Worm (Caenorhabditis elegans) whole organism, L1 larva: Measurements from ENCODE around the gene pars-1.

Source experiments
- C04F5.9 ChIP-seq: sonication (generic microtip); optimal IDR thresholded peaks from 2 replicates; lab custom pipeline; 2016; ENCODE audit warnings: missing genetic modification characterization, missing compliant biosample characterization
- C34B4.2 ChIP-seq: sonication (generic microtip); optimal IDR thresholded peaks from 2 replicates; lab custom pipeline; 2017; ENCODE audit warnings: mild to moderate bottlenecking, missing genetic modification characterization, missing compliant biosample characterization
- Y116A8C.19 ChIP-seq: sonication (generic microtip); optimal IDR thresholded peaks from 2 replicates; lab custom pipeline; 2016; ENCODE audit warnings: missing compliant biosample characterization, missing genetic modification characterization, borderline replicate concordance
- aha-1 ChIP-seq: fragments of 150-350 bp; optimal IDR thresholded peaks from 2 replicates; lab custom pipeline; 2014; ENCODE audit warnings: missing biosample characterization, missing genetic modification characterization
- alr-1 ChIP-seq: fragments of 200-800 bp; sonication (Bioruptor generic); optimal IDR thresholded peaks from 2 replicates; lab custom pipeline; 2018; ENCODE audit warnings: borderline replicate concordance, mild to moderate bottlenecking, missing genetic modification characterization, missing compliant biosample characterization
- ama-1 ChIP-seq: fragments of 150-350 bp; optimal IDR thresholded peaks from 2 replicates; lab custom pipeline; 2014
- ceh-90 ChIP-seq: sonication (generic microtip); optimal IDR thresholded peaks from 2 replicates; lab custom pipeline; 2016; ENCODE audit warnings: missing genetic modification characterization, missing compliant biosample characterization
- dsc-1 ChIP-seq: sonication (generic microtip); optimal IDR thresholded peaks from 2 replicates; lab custom pipeline; 2016; ENCODE audit warnings: mild to moderate bottlenecking, missing genetic modification characterization, missing compliant biosample characterization
- efl-3 ChIP-seq: fragments of 200-800 bp; sonication (Bioruptor generic); optimal IDR thresholded peaks from 2 replicates; lab custom pipeline; 2018; ENCODE audit warnings: mild to moderate bottlenecking, missing genetic modification characterization, missing compliant biosample characterization
- egl-27 ChIP-seq, 2 experiments: fragments of 150-350 bp in 1 of 2; sonication (generic microtip); optimal IDR thresholded peaks; 3 replicates each; lab custom pipeline; 2017 to 2018; ENCODE audit warnings: missing biosample characterization in 2 of 2, missing genetic modification characterization in 2 of 2, missing genetic modification reagents in 2 of 2
- elt-3 ChIP-seq, 6 experiments: fragments of 150-350 bp in 1 of 6; sonication (generic microtip); optimal IDR thresholded peaks; 2 replicates each; lab custom pipeline; 2017 to 2018; ENCODE audit warnings: missing biosample characterization in 6 of 6, missing genetic modification characterization in 6 of 6, inconsistent platforms in 1 of 6
- ets-5 ChIP-seq: fragments of 200-800 bp; sonication (Bioruptor generic); IDR thresholded peaks from 2 replicates; pipeline ENCODE4 v1.3.6; 2022; ENCODE audit warnings: missing genetic modification characterization, missing compliant biosample characterization
- fkh-10 ChIP-seq: sonication (generic microtip); optimal IDR thresholded peaks from 2 replicates; lab custom pipeline; 2017; ENCODE audit warnings: missing biosample characterization, missing genetic modification reagents, missing genetic modification characterization
- fkh-4 ChIP-seq: sonication (generic microtip); optimal IDR thresholded peaks from 2 replicates; lab custom pipeline; 2016; ENCODE audit warnings: missing compliant biosample characterization, missing genetic modification characterization, borderline replicate concordance
- hlh-4 ChIP-seq: sonication (generic microtip); optimal IDR thresholded peaks from 2 replicates; lab custom pipeline; 2016; ENCODE audit warnings: mild to moderate bottlenecking, missing genetic modification characterization, missing compliant biosample characterization
- isw-1 ChIP-seq: fragments of 200-800 bp; sonication (Bioruptor generic); IDR thresholded peaks from 2 replicates; pipeline ENCODE4 v1.3.6; 2022; ENCODE audit warnings: missing genetic modification characterization, missing compliant biosample characterization
- lin-15B ChIP-seq: fragments of 150-350 bp; sonication (generic microtip); optimal IDR thresholded peaks from 3 replicates; lab custom pipeline; 2014; ENCODE audit warnings: missing biosample characterization, missing genetic modification characterization
- lin-35 ChIP-seq, 2 experiments: fragments of 150-350 bp; optimal IDR thresholded peaks; 2 replicates each; lab custom pipeline; 2014; ENCODE audit warnings: missing biosample characterization in 2 of 2, missing genetic modification characterization in 2 of 2, missing genetic modification reagents in 2 of 2
- lsy-2 ChIP-seq, 2 experiments: fragments of 150-350 bp; optimal IDR thresholded peaks; 2 replicates each; lab custom pipeline; 2014; ENCODE audit warnings: missing biosample characterization in 2 of 2, missing genetic modification characterization in 2 of 2
- mab-9 ChIP-seq: fragments of 200-800 bp; sonication (Bioruptor generic); IDR thresholded peaks from 2 replicates; pipeline ENCODE4 v1.3.6; 2022; ENCODE audit warnings: missing genetic modification reagents, missing genetic modification characterization, missing compliant biosample characterization
- mep-1 ChIP-seq: fragments of 150-350 bp; optimal IDR thresholded peaks from 2 replicates; lab custom pipeline; 2014; ENCODE audit warnings: missing biosample characterization, missing genetic modification characterization
- nhr-12 ChIP-seq: sonication (generic microtip); optimal IDR thresholded peaks from 2 replicates; lab custom pipeline; 2017; ENCODE audit warnings: missing biosample characterization, missing genetic modification characterization
- nhr-19 ChIP-seq: fragments of 200-800 bp; sonication (Bioruptor generic); conservative IDR thresholded peaks from 2 replicates; pipeline ENCODE4 v1.3.6; 2022; ENCODE audit warnings: missing genetic modification characterization, missing compliant biosample characterization
- nhr-20 ChIP-seq: sonication (generic microtip); optimal IDR thresholded peaks from 2 replicates; lab custom pipeline; 2016; ENCODE audit warnings: mild to moderate bottlenecking, missing genetic modification characterization, missing compliant biosample characterization
- nhr-237 ChIP-seq: fragments of 150-350 bp; optimal IDR thresholded peaks from 2 replicates; lab custom pipeline; 2014; ENCODE audit warnings: missing biosample characterization, missing genetic modification characterization
- nhr-71 ChIP-seq: sonication (generic microtip); optimal IDR thresholded peaks from 2 replicates; lab custom pipeline; 2016; ENCODE audit warnings: mild to moderate bottlenecking, missing genetic modification characterization, moderate library complexity, missing compliant biosample characterization
- nhr-76 ChIP-seq: sonication (generic microtip); optimal IDR thresholded peaks from 2 replicates; lab custom pipeline; 2017; ENCODE audit warnings: missing biosample characterization, missing genetic modification characterization
- nhr-85 ChIP-seq: sonication (generic microtip); peaks from one replicate; lab custom pipeline; 2016; ENCODE audit warnings: missing genetic modification characterization, inconsistent platforms, missing compliant biosample characterization
- pax-3 ChIP-seq: fragments of 200-800 bp; sonication (Bioruptor generic); optimal IDR thresholded peaks from 2 replicates; lab custom pipeline; 2018; ENCODE audit warnings: mild to moderate bottlenecking, missing genetic modification characterization, moderate library complexity, missing compliant biosample characterization
- pqm-1 ChIP-seq: sonication (generic microtip); optimal IDR thresholded peaks from 3 replicates; lab custom pipeline; 2017; ENCODE audit warnings: missing biosample characterization, missing genetic modification characterization
- snpc-4 ChIP-seq: fragments of 150-350 bp; optimal IDR thresholded peaks from 2 replicates; lab custom pipeline; 2014; ENCODE audit warnings: missing biosample characterization, missing genetic modification characterization
- snu-23 ChIP-seq: sonication (generic microtip); optimal IDR thresholded peaks from 2 replicates; lab custom pipeline; 2016; ENCODE audit warnings: missing genetic modification characterization, missing compliant biosample characterization
- sptf-1 ChIP-seq: fragments of 150-350 bp; optimal IDR thresholded peaks from 2 replicates; lab custom pipeline; 2014; ENCODE audit warnings: missing biosample characterization, missing genetic modification characterization
- sup-37 ChIP-seq: fragments of 200-800 bp; sonication (Bioruptor generic); optimal IDR thresholded peaks from 2 replicates; lab custom pipeline; 2018; ENCODE audit warnings: mild to moderate bottlenecking, missing genetic modification characterization, missing compliant biosample characterization
- zag-1 ChIP-seq: fragments of 150-350 bp; optimal IDR thresholded peaks from 2 replicates; lab custom pipeline; 2014; ENCODE audit warnings: missing biosample characterization, missing genetic modification characterization
- ztf-4 ChIP-seq: fragments of 150-350 bp; optimal IDR thresholded peaks from 2 replicates; lab custom pipeline; 2014; ENCODE audit warnings: missing biosample characterization, missing genetic modification characterization

Gene pars-1

ce11 chrIII:7216924-7217521, 21.8 kb upstream of the pars-1 start (continued):
- peak; percentile 76 to 80 for TF ChIP-seq lsy-2 (tag; optimal IDR thresholded peaks at IDR 0.05; lab: Kevin White, UChicago)

- no peak for TF ChIP-seq ceh-90
- peak; percentile 17 for TF ChIP-seq nhr-71 (tag; lab: Kevin White, UChicago)
- TF ChIP-seq sup-37, result no peak
These were observed 17.7 kb upstream of the pars-1 start for ce11 chrIII:7221103-7221502.

ce11 chrIII:7223029-7223428, 15.8 kb upstream of the pars-1 start, which contains the start of gene der-2:
TSS of gene der-2 (minus strand) at chrIII:7223129.
- no peak for TF ChIP-seq aha-1
- no peak for TF ChIP-seq fkh-10
- no peak for TF ChIP-seq mep-1 (tag; lab: Kevin White, UChicago)
- TF ChIP-seq ets-5 (GFP tag; lab: Robert Waterston, UW), result no peak
- TF ChIP-seq ama-1 (lab: Kevin White, UChicago), result no peak
- TF ChIP-seq mab-9 (GFP tag; lab: Robert Waterston, UW), result no peak
- TF ChIP-seq isw-1 (GFP tag; lab: Robert Waterston, UW), result no peak

- no peak for TF ChIP-seq hlh-4 (tag; lab: Kevin White, UChicago)
- TF ChIP-seq C34B4.2 (tag; lab: Kevin White, UChicago), result no peak
- no peak for TF ChIP-seq lsy-2 (tag; optimal IDR thresholded peaks at IDR 0.05; lab: Kevin White, UChicago)
- no peak for TF ChIP-seq nhr-76 (tag; lab: Kevin White, UChicago)
- no peak for TF ChIP-seq elt-3 (tag; optimal IDR thresholded peaks at IDR 0.05; lab: Kevin White, UChicago)
- TF ChIP-seq nhr-19 (GFP tag; lab: Robert Waterston, UW), result no peak
- no peak for TF ChIP-seq sptf-1
- TF ChIP-seq ztf-4 (tag; lab: Kevin White, UChicago), result no peak
- TF ChIP-seq nhr-12, result no peak
- TF ChIP-seq egl-27 (tag; optimal IDR thresholded peaks at IDR 0.05; lab: Kevin White, UChicago), result no peak
- TF ChIP-seq alr-1 (tag; lab: Kevin White, UChicago), result no peak
- no peak for TF ChIP-seq nhr-20 (tag; lab: Kevin White, UChicago)
- no peak for TF ChIP-seq zag-1 (tag; lab: Kevin White, UChicago)
- no peak for TF ChIP-seq nhr-237 (tag; lab: Kevin White, UChicago)
- TF ChIP-seq pax-3 (tag; lab: Kevin White, UChicago), result no peak
These were observed 12.2 kb upstream of the pars-1 start, which contains the start of gene hsp-75 for ce11 chrIII:7226607-7227006. TSS of gene hsp-75 (minus strand) at chrIII:7226707.

- TF ChIP-seq nhr-85 (peak; percentile 13), Y116A8C.19 (tag; lab: Kevin White, UChicago) (no peak)
These were observed 9.1 kb upstream of the pars-1 start, which contains the start of gene R151.8 for ce11 chrIII:7229687-7230086. TSS of gene R151.8 (minus strand) at chrIII:7229787.

- TF ChIP-seq fkh-4, result no peak
- TF ChIP-seq isw-1 (GFP tag; lab: Robert Waterston, UW), result no peak
- TF ChIP-seq dsc-1 (tag; lab: Kevin White, UChicago), result no peak
- no peak for TF ChIP-seq elt-3 (tag; optimal IDR thresholded peaks at IDR 0.05; lab: Kevin White, UChicago)
- no peak for TF ChIP-seq lin-15B
- TF ChIP-seq snpc-4 (tag; lab: Kevin White, UChicago), result no peak
- TF ChIP-seq pqm-1 (tag; lab: Kevin White, UChicago), result no peak
- TF ChIP-seq ama-1 (lab: Kevin White, UChicago), result no peak
- no peak for TF ChIP-seq snu-23 (GFP tag; lab: Kevin White, UChicago)
- TF ChIP-seq C04F5.9 (tag; lab: Kevin White, UChicago), result no peak
- no peak for TF ChIP-seq efl-3 (GFP tag; lab: Kevin White, UChicago)
- no peak for TF ChIP-seq lin-35 (GFP tag; optimal IDR thresholded peaks at IDR 0.05; lab: Kevin White, UChicago)
These were observed 8.0 kb upstream of the pars-1 start, which contains the start of gene R151.10 for ce11 chrIII:7230841-7231240. TSS of gene R151.10 (minus strand) at chrIII:7230941.
